Worm (Caenorhabditis elegans): Measurements from ENCODE around the gene R102.10.

Gene R102.10

ce11 chrIV:10705176-10705575, at the start of gene R102.10:
Gene R102.10, plus strand, starts transcription at chrIV:10705476.
- no peak for TF ChIP-seq ets-7 (tag; optimal IDR thresholded peaks at IDR 0.05)
- TF ChIP-seq hnd-1 (tag; optimal IDR thresholded peaks at IDR 0.05) = no peak
- TF ChIP-seq hmg-4 (GFP tag; optimal IDR thresholded peaks at IDR 0.05) = no peak

ce11 chrIV:10656770-10657323, 48.4 kb upstream of the R102.10 start, which contains the start of gene K08C7.1:
Gene K08C7.1, plus strand, starts transcription at chrIV:10656812.
- TF ChIP-seq pes-1 (GFP tag; IDR thresholded peaks at IDR 0.05) (no peak), aly-1 (tag; optimal IDR thresholded peaks at IDR 0.05) (no peak), ceh-13 (GFP tag; optimal IDR thresholded peaks at IDR 0.05) (no peak), hmbx-1 (tag; optimal IDR thresholded peaks at IDR 0.05) (no peak), F13C5.2 (tag; optimal IDR thresholded peaks at IDR 0.05) (no peak), tra-4 (tag; optimal IDR thresholded peaks at IDR 0.05) (no peak)

- TF ChIP-seq scrt-1 (GFP tag; IDR thresholded peaks at IDR 0.05) = peak; percentile 52; the same call in 1 of the 2 replicates
These were observed 46.9 kb upstream of the R102.10 start for ce11 chrIV:10658366-10658765.

ce11 chrIV:10661072-10661471, 44.2 kb upstream of the R102.10 start:
- no peak for TF ChIP-seq hmbx-1 (tag; optimal IDR thresholded peaks at IDR 0.05)
- no peak for TF ChIP-seq ets-7 (tag; optimal IDR thresholded peaks at IDR 0.05)
- no peak for TF ChIP-seq hmg-4 (GFP tag; optimal IDR thresholded peaks at IDR 0.05)
- no peak for TF ChIP-seq F13C5.2 (tag; optimal IDR thresholded peaks at IDR 0.05)
- no peak for TF ChIP-seq tbx-37 (GFP tag; conservative IDR thresholded peaks at IDR 0.05)
- no peak for TF ChIP-seq aly-1 (tag; optimal IDR thresholded peaks at IDR 0.05)
- no peak for TF ChIP-seq tbx-11 (GFP tag; IDR thresholded peaks at IDR 0.05)
- no peak for TF ChIP-seq tra-4 (tag; optimal IDR thresholded peaks at IDR 0.05)
- no peak for TF ChIP-seq scrt-1 (GFP tag; IDR thresholded peaks at IDR 0.05)
- no peak for TF ChIP-seq sea-1 (GFP tag; conservative IDR thresholded peaks at IDR 0.05)
- no peak for TF ChIP-seq pes-1 (GFP tag; IDR thresholded peaks at IDR 0.05)
- TF ChIP-seq ceh-36 (tag; optimal IDR thresholded peaks at IDR 0.05) = no peak

ce11 chrIV:10661760-10662159, 43.5 kb upstream of the R102.10 start, which contains the start of gene fmo-1:
Gene fmo-1, plus strand, starts transcription at chrIV:10661857.
- no peak for TF ChIP-seq ceh-13 (GFP tag; optimal IDR thresholded peaks at IDR 0.05)
- no peak for TF ChIP-seq hnd-1 (tag; optimal IDR thresholded peaks at IDR 0.05)
- no peak for TF ChIP-seq pes-1 (GFP tag; IDR thresholded peaks at IDR 0.05)
- no peak for TF ChIP-seq tbx-37 (GFP tag; conservative IDR thresholded peaks at IDR 0.05)
- no peak for TF ChIP-seq hmg-4 (GFP tag; optimal IDR thresholded peaks at IDR 0.05)
- TF ChIP-seq F13C5.2 (tag; optimal IDR thresholded peaks at IDR 0.05) = no peak
- no peak for TF ChIP-seq tra-4 (tag; optimal IDR thresholded peaks at IDR 0.05)
- TF ChIP-seq hmbx-1 (tag; optimal IDR thresholded peaks at IDR 0.05) = no peak
- no peak for TF ChIP-seq flt-1 (GFP tag; IDR thresholded peaks at IDR 0.05)
- no peak for TF ChIP-seq sea-1 (GFP tag; conservative IDR thresholded peaks at IDR 0.05)
- no peak for TF ChIP-seq ets-7 (tag; optimal IDR thresholded peaks at IDR 0.05)
- TF ChIP-seq B0310.2 (tag; optimal IDR thresholded peaks at IDR 0.05) = no peak
- TF ChIP-seq scrt-1 (GFP tag; IDR thresholded peaks at IDR 0.05) = no peak
- TF ChIP-seq aly-1 (tag; optimal IDR thresholded peaks at IDR 0.05) = no peak
- no peak for TF ChIP-seq tbx-11 (GFP tag; IDR thresholded peaks at IDR 0.05)
- TF ChIP-seq ama-1 (optimal IDR thresholded peaks at IDR 0.05) = no peak
- no peak for TF ChIP-seq ceh-36 (tag; optimal IDR thresholded peaks at IDR 0.05)

ce11 chrIV:10664134-10664533, 41.1 kb upstream of the R102.10 start, which contains the start of gene K08C7.7:
Gene K08C7.7, plus strand, starts transcription at chrIV:10664434.
- no peak for TF ChIP-seq B0310.2 (tag; optimal IDR thresholded peaks at IDR 0.05)
- TF ChIP-seq hnd-1 (tag; optimal IDR thresholded peaks at IDR 0.05) = no peak
- no peak for TF ChIP-seq flt-1 (GFP tag; IDR thresholded peaks at IDR 0.05)
- TF ChIP-seq ama-1 (optimal IDR thresholded peaks at IDR 0.05) = no peak
- TF ChIP-seq pes-1 (GFP tag; IDR thresholded peaks at IDR 0.05) = no peak
- TF ChIP-seq hmg-4 (GFP tag; optimal IDR thresholded peaks at IDR 0.05) = no peak
- TF ChIP-seq ceh-13 (GFP tag; optimal IDR thresholded peaks at IDR 0.05) = no peak
- no peak for TF ChIP-seq ceh-36 (tag; optimal IDR thresholded peaks at IDR 0.05)
- no peak for TF ChIP-seq F13C5.2 (tag; optimal IDR thresholded peaks at IDR 0.05)
- TF ChIP-seq tbx-11 (GFP tag; IDR thresholded peaks at IDR 0.05) = no peak
- TF ChIP-seq tra-4 (tag; optimal IDR thresholded peaks at IDR 0.05) = no peak
- no peak for TF ChIP-seq tbx-37 (GFP tag; conservative IDR thresholded peaks at IDR 0.05)
- TF ChIP-seq aly-1 (tag; optimal IDR thresholded peaks at IDR 0.05) = no peak
- no peak for TF ChIP-seq scrt-1 (GFP tag; IDR thresholded peaks at IDR 0.05)
- TF ChIP-seq hmbx-1 (tag; optimal IDR thresholded peaks at IDR 0.05) = no peak
- no peak for TF ChIP-seq ets-7 (tag; optimal IDR thresholded peaks at IDR 0.05)
- TF ChIP-seq sea-1 (GFP tag; conservative IDR thresholded peaks at IDR 0.05) = no peak

- TF ChIP-seq ceh-13 (GFP tag; optimal IDR thresholded peaks at IDR 0.05) = no peak
These were observed 38.8 kb upstream of the R102.10 start, which contains the start of gene epi-1 for ce11 chrIV:10666523-10666922. Gene epi-1, plus strand, starts transcription at chrIV:10666823.

ce11 chrIV:10668561-10668960, 36.7 kb upstream of the R102.10 start:
- no peak for TF ChIP-seq hnd-1 (tag; optimal IDR thresholded peaks at IDR 0.05)
- TF ChIP-seq scrt-1 (GFP tag; IDR thresholded peaks at IDR 0.05) = no peak
- no peak for TF ChIP-seq ets-7 (tag; optimal IDR thresholded peaks at IDR 0.05)
- no peak for TF ChIP-seq ceh-13 (GFP tag; optimal IDR thresholded peaks at IDR 0.05)
- no peak for TF ChIP-seq sea-1 (GFP tag; conservative IDR thresholded peaks at IDR 0.05)
- TF ChIP-seq ceh-36 (tag; optimal IDR thresholded peaks at IDR 0.05) = no peak
- TF ChIP-seq ama-1 (optimal IDR thresholded peaks at IDR 0.05) = no peak
- no peak for TF ChIP-seq flt-1 (GFP tag; IDR thresholded peaks at IDR 0.05)
- no peak for TF ChIP-seq tra-4 (tag; optimal IDR thresholded peaks at IDR 0.05)

Data from whole organism, early embryonic.